Fruit fly (Drosophila melanogaster): ENCODE results near the gene Oga.
A peak's percentile ranks its signal among the peaks of the same experiment; 100 is the strongest.

Oga gene

dm6 chr3R:21205680-21206326, 13.1 kb upstream of the Oga start (continued):
- TF ChIP-seq CG17186 (GFP tag; optimal IDR thresholded peaks at IDR 0.05) = no peak
- TF ChIP-seq gem (tag; optimal IDR thresholded peaks at IDR 0.05) = no peak
- no peak for TF ChIP-seq ham (GFP tag; IDR thresholded peaks at IDR 0.05)
- peak; percentile 50; the same call in 1 of the 3 replicates for TF ChIP-seq H15 (GFP tag; IDR thresholded peaks at IDR 0.05)
- no peak for TF ChIP-seq btn (GFP tag; optimal IDR thresholded peaks at IDR 0.05)
- TF ChIP-seq danr (GFP tag; IDR thresholded peaks at IDR 0.05) = no peak
- TF ChIP-seq CG4820 (GFP tag; optimal IDR thresholded peaks at IDR 0.05) = peak; percentile 29
- TF ChIP-seq Lim3 (GFP tag; IDR thresholded peaks at IDR 0.05) = no peak
- TF ChIP-seq gcm (GFP tag; optimal IDR thresholded peaks at IDR 0.05) = no peak
- TF ChIP-seq dmrt11E (tag; optimal IDR thresholded peaks at IDR 0.05) = peak; percentile 5
- TF ChIP-seq CG10654 (GFP tag; optimal IDR thresholded peaks at IDR 0.05) = no peak
- no peak for TF ChIP-seq CG4404 (GFP tag; IDR thresholded peaks at IDR 0.05)
- no peak for TF ChIP-seq CG7987 (GFP tag; optimal IDR thresholded peaks at IDR 0.05)
- TF ChIP-seq Tbp (GFP tag; optimal IDR thresholded peaks at IDR 0.05) = no peak
- no peak for TF ChIP-seq CG4854 (GFP tag; optimal IDR thresholded peaks at IDR 0.05)
- peak; percentile 41; the same call in 1 of the 2 replicates for TF ChIP-seq CG14441 (GFP tag; IDR thresholded peaks at IDR 0.05)
- no peak for TF ChIP-seq eyg (GFP tag; optimal IDR thresholded peaks at IDR 0.05)
- no peak for TF ChIP-seq insv (GFP tag; optimal IDR thresholded peaks at IDR 0.05)
- no peak for TF ChIP-seq HmgD (GFP tag; optimal IDR thresholded peaks at IDR 0.05)
- 0 out of 2 replicates have a peak, but pooled peaks have one; percentile 48 for TF ChIP-seq gt (GFP tag; IDR thresholded peaks at IDR 0.05)
- peak; percentile 52 for TF ChIP-seq Ptx1 (GFP tag; IDR thresholded peaks at IDR 0.05)
- TF ChIP-seq odd (GFP tag; optimal IDR thresholded peaks at IDR 0.05) = no peak
- no peak for TF ChIP-seq Asciz (GFP tag; optimal IDR thresholded peaks at IDR 0.05)
- TF ChIP-seq sens-2 (GFP tag; IDR thresholded peaks at IDR 0.05) = peak; percentile 19; the same call in 1 of the 2 replicates
- no peak for TF ChIP-seq CG11398 (GFP tag; optimal IDR thresholded peaks at IDR 0.05)
- no peak for TF ChIP-seq tll (GFP tag; optimal IDR thresholded peaks at IDR 0.05)
- no peak for TF ChIP-seq CG4282 (GFP tag; optimal IDR thresholded peaks at IDR 0.05)
- TF ChIP-seq CG12769 (tag; optimal IDR thresholded peaks at IDR 0.05) = no peak
- no peak for TF ChIP-seq Abd-B (GFP tag; optimal IDR thresholded peaks at IDR 0.05)
- TF ChIP-seq zen (tag; optimal IDR thresholded peaks at IDR 0.05) = no peak
- peak; percentile 50; the same call in 1 of the 3 replicates for TF ChIP-seq so (GFP tag; IDR thresholded peaks at IDR 0.05)
- TF ChIP-seq Sry-β (GFP tag; optimal IDR thresholded peaks at IDR 0.05) = no peak
- no peak for TF ChIP-seq hbn (GFP tag; IDR thresholded peaks at IDR 0.05; ENCODE audit: partially characterized antibody)
- no peak for TF ChIP-seq CG9817 (tag; optimal IDR thresholded peaks at IDR 0.05)
- no peak for TF ChIP-seq Hr39 (optimal IDR thresholded peaks at IDR 0.05)
- TF ChIP-seq wek (GFP tag; optimal IDR thresholded peaks at IDR 0.05) = no peak
- TF ChIP-seq CG11723 (GFP tag; optimal IDR thresholded peaks at IDR 0.05) = no peak
- no peak for TF ChIP-seq salm (tag; optimal IDR thresholded peaks at IDR 0.05)
- no peak for TF ChIP-seq CG3281 (GFP tag; optimal IDR thresholded peaks at IDR 0.05)
- no peak for TF ChIP-seq CG13123 (GFP tag; optimal IDR thresholded peaks at IDR 0.05)
- no peak for TF ChIP-seq h (optimal IDR thresholded peaks at IDR 0.05)
- no peak for TF ChIP-seq CG33557 (GFP tag; optimal IDR thresholded peaks at IDR 0.05)
- no peak for TF ChIP-seq Sin3A (optimal IDR thresholded peaks at IDR 0.05)
- TF ChIP-seq CG16779 (GFP tag; IDR thresholded peaks at IDR 0.05) = no peak
- TF ChIP-seq CG7928 (GFP tag; optimal IDR thresholded peaks at IDR 0.05) = no peak
- TF ChIP-seq HLH54F (GFP tag; optimal IDR thresholded peaks at IDR 0.05) = no peak
- TF ChIP-seq NC2β (GFP tag; optimal IDR thresholded peaks at IDR 0.05) = no peak
- TF ChIP-seq amos (GFP tag; IDR thresholded peaks at IDR 0.05; ENCODE audit: partially characterized antibody) = no peak
- TF ChIP-seq trem (tag; optimal IDR thresholded peaks at IDR 0.05) = no peak
- TF ChIP-seq p53 (GFP tag; optimal IDR thresholded peaks at IDR 0.05) = no peak
- TF ChIP-seq exex (tag; optimal IDR thresholded peaks at IDR 0.05) = no peak
